Worm (Caenorhabditis elegans): ENCODE measurements around the gene wht-4.
"Not testable (repeated sequence)": the region's sequence is repeated elsewhere in the genome, so short reads cannot be mapped to it uniquely, and the experiment has no call there.

ce11 chrII:3290544-3290943 is 11.8 kb downstream of the wht-4 start, which contains the start of gene F39E9.14:
- TF ChIP-seq snpc-4 (tag; optimal IDR thresholded peaks at IDR 0.05); ceh-16 (tag; optimal IDR thresholded peaks at IDR 0.05); lin-39 (tag; optimal IDR thresholded peaks at IDR 0.05); eor-1 (tag; optimal IDR thresholded peaks at IDR 0.05); fkh-10 (GFP tag; optimal IDR thresholded peaks at IDR 0.05); nfya-1 (tag; optimal IDR thresholded peaks at IDR 0.05; ENCODE audit: insufficient read depth); jun-1 (tag; optimal IDR thresholded peaks at IDR 0.05); fos-1 (tag; optimal IDR thresholded peaks at IDR 0.05); R02D3.7 (tag; optimal IDR thresholded peaks at IDR 0.05); nhr-25 (tag; optimal IDR thresholded peaks at IDR 0.05); nhr-77 (tag; optimal IDR thresholded peaks at IDR 0.05): not testable (repeated sequence)
